Worm (Caenorhabditis elegans) whole organism, L4 larva: Measurements from ENCODE around the gene srxa-16.

Source experiments
- arid-1 ChIP-seq: fragments of 200-800 bp; sonication (Bioruptor generic); conservative IDR thresholded peaks from 2 replicates; pipeline ENCODE4 v1.3.6; 2022; ENCODE audit warnings: missing genetic modification reagents, missing genetic modification characterization, missing compliant biosample characterization
- fos-1 ChIP-seq: fragments of 150-350 bp; optimal IDR thresholded peaks from 2 replicates; lab custom pipeline; 2014; ENCODE audit warnings: missing biosample characterization, missing genetic modification characterization
- madf-5 ChIP-seq, 2 experiments: fragments of 200-800 bp; sonication (Bioruptor generic); IDR thresholded peaks; 2 replicates each; pipeline ENCODE4 v1.3.6; 2022; ENCODE audit warnings: missing compliant biosample characterization in 2 of 2, missing genetic modification characterization in 2 of 2
- nhr-11 ChIP-seq: fragments of 150-350 bp; optimal IDR thresholded peaks from 2 replicates; lab custom pipeline; 2014; ENCODE audit warnings: missing biosample characterization, missing genetic modification characterization
- nhr-28 ChIP-seq: fragments of 150-350 bp; optimal IDR thresholded peaks from 2 replicates; lab custom pipeline; 2014; ENCODE audit warnings: missing biosample characterization, missing genetic modification characterization
- php-3 ChIP-seq: fragments of 200-800 bp; sonication (Bioruptor generic); IDR thresholded peaks from 2 replicates; pipeline ENCODE4 v1.3.6; 2022; ENCODE audit warnings: missing genetic modification reagents, missing genetic modification characterization, missing compliant biosample characterization
- saeg-2 ChIP-seq: fragments of 200-800 bp; sonication (Bioruptor generic); IDR thresholded peaks from 2 replicates; pipeline ENCODE4 v1.3.6; 2022; ENCODE audit warnings: missing genetic modification reagents, missing genetic modification characterization, missing compliant biosample characterization
- ztf-11 ChIP-seq: fragments of 150-350 bp; optimal IDR thresholded peaks from 2 replicates; lab custom pipeline; 2014; ENCODE audit warnings: missing biosample characterization, missing genetic modification characterization

DNA sequence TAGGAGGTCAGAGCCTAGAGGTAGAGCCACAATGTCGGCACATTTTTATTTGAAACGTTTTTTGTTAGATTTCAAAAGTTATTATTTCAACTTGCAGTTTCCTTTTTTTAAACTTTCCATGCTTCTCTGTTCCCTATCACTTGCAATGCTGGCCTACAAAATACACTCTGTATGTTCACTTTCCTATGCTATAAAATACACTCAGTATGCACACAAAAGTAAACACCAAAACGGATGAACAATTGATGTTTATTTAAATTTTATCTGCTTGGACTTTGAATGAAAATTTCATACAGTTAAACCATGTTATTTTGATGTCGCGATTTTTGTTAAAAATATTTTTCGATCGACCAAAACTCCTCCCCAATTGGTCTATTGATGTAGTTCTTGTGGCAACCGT is 33.5 kb downstream of the srxa-16 start:
- peak; percentile 87 for TF ChIP-seq nhr-28 (tag; lab: Kevin White, UChicago)
- TF ChIP-seq saeg-2 (GFP tag; lab: Robert Waterston, UW), result no peak
- TF ChIP-seq fos-1 (tag; lab: Kevin White, UChicago), result no peak
- TF ChIP-seq madf-5 (GFP tag; IDR thresholded peaks at IDR 0.05; lab: Robert Waterston, UW), result no peak
- 0 out of 2 replicates have a peak, but pooled peaks have one; percentile 27 for TF ChIP-seq php-3 (GFP tag; lab: Robert Waterston, UW)
- no peak for TF ChIP-seq arid-1 (GFP tag; lab: Robert Waterston, UW)
- TF ChIP-seq nhr-11 (tag; lab: Kevin White, UChicago), result no peak
- no peak for TF ChIP-seq ztf-11 (tag; lab: Kevin White, UChicago)
